Worm (Caenorhabditis elegans) whole organism, late embryonic: ENCODE measurements around the gene enol-1.

ENCODE experiments used
- K02D7.2 ChIP-seq: sonication (generic microtip); optimal IDR thresholded peaks from 2 replicates; lab custom pipeline; 2017; ENCODE audit warnings: mild to moderate bottlenecking, missing genetic modification characterization, missing compliant biosample characterization
- Y22D7AL.16 ChIP-seq: sonication (generic microtip); optimal IDR thresholded peaks from 2 replicates; lab custom pipeline; 2016; ENCODE audit warnings: missing genetic modification characterization, missing compliant biosample characterization
- ahr-1 ChIP-seq: sonication (generic microtip); optimal IDR thresholded peaks from 2 replicates; lab custom pipeline; 2016; ENCODE audit warnings: missing genetic modification characterization, missing compliant biosample characterization
- ceh-14 ChIP-seq: sonication (generic microtip); optimal IDR thresholded peaks from 2 replicates; lab custom pipeline; 2016; ENCODE audit warnings: missing genotype, missing genetic modification characterization, missing compliant biosample characterization
- ceh-18 ChIP-seq: sonication (generic microtip); optimal IDR thresholded peaks from 2 replicates; lab custom pipeline; 2016; ENCODE audit warnings: missing genetic modification characterization, missing compliant biosample characterization
- ceh-19 ChIP-seq: fragments of 200-800 bp; sonication (Bioruptor generic); optimal IDR thresholded peaks from 2 replicates; lab custom pipeline; 2018; ENCODE audit warnings: mild to moderate bottlenecking, missing genetic modification characterization, missing compliant biosample characterization
- ceh-2 ChIP-seq: sonication (generic microtip); optimal IDR thresholded peaks from 2 replicates; lab custom pipeline; 2016; ENCODE audit warnings: missing genotype, missing genetic modification characterization, missing compliant biosample characterization
- ceh-24 ChIP-seq: sonication (generic microtip); optimal IDR thresholded peaks from 2 replicates; lab custom pipeline; 2016; ENCODE audit warnings: mild to moderate bottlenecking, missing genetic modification characterization, missing compliant biosample characterization
- ceh-30 ChIP-seq: fragments of 150-350 bp; optimal IDR thresholded peaks from 2 replicates; lab custom pipeline; 2014; ENCODE audit warnings: missing biosample characterization, missing genetic modification characterization
- ceh-34 ChIP-seq: sonication (generic microtip); optimal IDR thresholded peaks from 2 replicates; lab custom pipeline; 2016; ENCODE audit warnings: mild to moderate bottlenecking, missing genetic modification characterization, missing compliant biosample characterization
- ceh-48 ChIP-seq: sonication (generic microtip); optimal IDR thresholded peaks from 2 replicates; lab custom pipeline; 2016; ENCODE audit warnings: missing genetic modification characterization, inconsistent platforms, missing compliant biosample characterization
- ceh-9 ChIP-seq: sonication (generic microtip); optimal IDR thresholded peaks from 2 replicates; lab custom pipeline; 2016; ENCODE audit warnings: mild to moderate bottlenecking, missing genetic modification characterization, inconsistent platforms, missing compliant biosample characterization
- che-1 ChIP-seq: sonication (generic microtip); optimal IDR thresholded peaks from 2 replicates; lab custom pipeline; 2016; ENCODE audit warnings: mild to moderate bottlenecking, missing genetic modification characterization, missing compliant biosample characterization
- dmd-4 ChIP-seq: sonication (generic microtip); optimal IDR thresholded peaks from 2 replicates; lab custom pipeline; 2016; ENCODE audit warnings: borderline replicate concordance, missing genetic modification characterization, missing compliant biosample characterization
- elt-4 ChIP-seq: sonication (generic microtip); optimal IDR thresholded peaks from 2 replicates; lab custom pipeline; 2016; ENCODE audit warnings: missing genetic modification characterization, missing compliant biosample characterization
- fkh-10 ChIP-seq: fragments of 150-350 bp; optimal IDR thresholded peaks from 2 replicates; lab custom pipeline; 2014; ENCODE audit warnings: missing biosample characterization, missing genetic modification reagents, missing genetic modification characterization
- fkh-6 ChIP-seq: sonication (generic microtip); optimal IDR thresholded peaks from 2 replicates; lab custom pipeline; 2016; ENCODE audit warnings: missing genetic modification characterization, missing compliant biosample characterization
- gmeb-2 ChIP-seq: sonication (generic microtip); optimal IDR thresholded peaks from 2 replicates; lab custom pipeline; 2016; ENCODE audit warnings: missing genetic modification characterization, inconsistent platforms, missing compliant biosample characterization
- hlh-15 ChIP-seq: sonication (generic microtip); optimal IDR thresholded peaks from 2 replicates; lab custom pipeline; 2016; ENCODE audit warnings: missing genetic modification characterization, missing compliant biosample characterization
- hlh-30 ChIP-seq: sonication (generic microtip); optimal IDR thresholded peaks from 2 replicates; lab custom pipeline; 2017; ENCODE audit warnings: antibody characterized with exemption, missing genetic modification characterization, missing compliant biosample characterization; ENCODE audit not compliant: insufficient read depth
- lim-6 ChIP-seq: sonication (generic microtip); optimal IDR thresholded peaks from 2 replicates; lab custom pipeline; 2016; ENCODE audit warnings: missing genetic modification characterization, missing compliant biosample characterization
- mec-3 ChIP-seq: sonication (generic microtip); optimal IDR thresholded peaks from 2 replicates; lab custom pipeline; 2016; ENCODE audit warnings: borderline replicate concordance, missing genetic modification characterization, missing compliant biosample characterization
- nhr-232 ChIP-seq: sonication (generic microtip); optimal IDR thresholded peaks from 2 replicates; lab custom pipeline; 2016; ENCODE audit warnings: missing genetic modification characterization, missing compliant biosample characterization
- npax-4 ChIP-seq: sonication (generic microtip); optimal IDR thresholded peaks from 2 replicates; lab custom pipeline; 2016; ENCODE audit warnings: missing genetic modification characterization, missing compliant biosample characterization
- odd-2 ChIP-seq: sonication (generic microtip); optimal IDR thresholded peaks from 2 replicates; lab custom pipeline; 2017; ENCODE audit warnings: antibody characterized with exemption, mild to moderate bottlenecking, missing genetic modification characterization, missing compliant biosample characterization
- pag-3 ChIP-seq: sonication (generic microtip); optimal IDR thresholded peaks from 2 replicates; lab custom pipeline; 2016; ENCODE audit warnings: missing compliant biosample characterization, missing genetic modification characterization, borderline replicate concordance
- pax-1 ChIP-seq: fragments of 150-350 bp; optimal IDR thresholded peaks from 2 replicates; lab custom pipeline; 2014; ENCODE audit warnings: missing biosample characterization, missing genetic modification characterization
- pha-4 ChIP-seq: fragments of 150-350 bp; optimal IDR thresholded peaks from 2 replicates; lab custom pipeline; 2018; ENCODE audit warnings: missing biosample characterization, missing genetic modification reagents, missing genetic modification characterization
- pqm-1 ChIP-seq: sonication (generic microtip); optimal IDR thresholded peaks from 2 replicates; lab custom pipeline; 2016; ENCODE audit warnings: missing genetic modification characterization, missing compliant biosample characterization
- ref-2 ChIP-seq: sonication (generic microtip); optimal IDR thresholded peaks from 2 replicates; lab custom pipeline; 2016; ENCODE audit warnings: missing genetic modification characterization, missing compliant biosample characterization
- rnt-1 ChIP-seq: sonication (generic microtip); optimal IDR thresholded peaks from 2 replicates; lab custom pipeline; 2016; ENCODE audit warnings: missing genetic modification characterization, missing compliant biosample characterization
- sox-4 ChIP-seq: sonication (generic microtip); optimal IDR thresholded peaks from 2 replicates; lab custom pipeline; 2017; ENCODE audit warnings: mild to moderate bottlenecking, missing genetic modification characterization, inconsistent platforms, missing compliant biosample characterization
- unc-3 ChIP-seq, 2 experiments: fragments of 200-800 bp in 1 of 2; sonication (Bioruptor generic) in 1 of 2; sonication (generic microtip) in 1 of 2; conservative IDR thresholded peaks in 1 of 2; optimal IDR thresholded peaks in 1 of 2; 2 replicates each; pipeline versions ENCODE4 v1.3.6 to Lab custom; 2016 to 2022; ENCODE audit warnings: missing compliant biosample characterization in 2 of 2, missing genetic modification characterization in 2 of 2, missing genetic modification reagents in 1 of 2
- unc-42 ChIP-seq: sonication (generic microtip); optimal IDR thresholded peaks from 2 replicates; lab custom pipeline; 2016; ENCODE audit warnings: missing genotype, missing genetic modification characterization, missing compliant biosample characterization
- unc-86 ChIP-seq: sonication (generic microtip); optimal IDR thresholded peaks from 2 replicates; lab custom pipeline; 2016; ENCODE audit warnings: missing genetic modification characterization, missing compliant biosample characterization
- ztf-16 ChIP-seq: sonication (generic microtip); optimal IDR thresholded peaks from 2 replicates; lab custom pipeline; 2017; ENCODE audit warnings: missing genetic modification characterization, missing compliant biosample characterization

The enol-1 gene

ce11 chrII:8895398-8895797, 35.4 kb upstream of the enol-1 start:
- no peak for TF ChIP-seq K02D7.2 (tag; lab: Kevin White, UChicago)
- TF ChIP-seq fkh-6 (tag; lab: Kevin White, UChicago) = no peak
- no peak for TF ChIP-seq ceh-14 (tag; lab: Kevin White, UChicago)
- TF ChIP-seq npax-4 (tag; lab: Kevin White, UChicago) = no peak
- no peak for TF ChIP-seq unc-86 (tag; lab: Kevin White, UChicago)
- no peak for TF ChIP-seq unc-42 (tag; lab: Kevin White, UChicago)
- no peak for TF ChIP-seq ceh-19 (GFP tag; lab: Kevin White, UChicago)
- TF ChIP-seq gmeb-2 (tag; lab: Kevin White, UChicago) = no peak
- no peak for TF ChIP-seq ceh-9 (tag; lab: Kevin White, UChicago)
- TF ChIP-seq ceh-48 (tag; lab: Kevin White, UChicago) = no peak
- TF ChIP-seq lim-6 (tag; lab: Kevin White, UChicago) = no peak
- TF ChIP-seq pha-4 (tag; lab: Kevin White, UChicago) = no peak
- TF ChIP-seq ceh-18 (tag; lab: Kevin White, UChicago) = no peak
- no peak for TF ChIP-seq ceh-34 (tag; lab: Kevin White, UChicago)
- no peak for TF ChIP-seq Y22D7AL.16 (tag; lab: Kevin White, UChicago)
- TF ChIP-seq hlh-15 (tag; lab: Kevin White, UChicago) = no peak
- no peak for TF ChIP-seq pag-3 (tag; lab: Kevin White, UChicago)
- TF ChIP-seq mec-3 (tag; lab: Kevin White, UChicago) = no peak
- no peak for TF ChIP-seq ceh-30 (tag; lab: Kevin White, UChicago)
- no peak for TF ChIP-seq rnt-1 (tag; lab: Kevin White, UChicago)

ce11 chrII:8895895-8896294, 34.9 kb upstream of the enol-1 start:
- TF ChIP-seq pha-4 (tag; lab: Kevin White, UChicago) (no peak), hlh-30 (tag; lab: Kevin White, UChicago) (no peak), ceh-24 (no peak), ceh-18 (tag; lab: Kevin White, UChicago) (no peak), dmd-4 (no peak), fkh-10 (no peak), ceh-14 (tag; lab: Kevin White, UChicago) (no peak), ceh-9 (tag; lab: Kevin White, UChicago) (no peak), ref-2 (tag; lab: Kevin White, UChicago) (no peak), Y22D7AL.16 (tag; lab: Kevin White, UChicago) (no peak), nhr-232 (no peak), unc-3 (GFP tag; conservative IDR thresholded peaks at IDR 0.05; lab: Robert Waterston, UW) (no peak), unc-3 (tag; optimal IDR thresholded peaks at IDR 0.05; lab: Kevin White, UChicago) (no peak), sox-4 (tag; lab: Kevin White, UChicago) (no peak), pax-1 (no peak)
- TF ChIP-seq, all 69 proteins: peak for 0

- TF ChIP-seq ceh-34 (tag; lab: Kevin White, UChicago) (peak; percentile 2), pqm-1 (tag; lab: Kevin White, UChicago) (no peak), ahr-1 (tag; lab: Kevin White, UChicago) (no peak), elt-4 (tag; lab: Kevin White, UChicago) (no peak), hlh-15 (tag; lab: Kevin White, UChicago) (no peak), che-1 (tag; lab: Kevin White, UChicago) (no peak), ceh-2 (tag; lab: Kevin White, UChicago) (no peak)
Observed at ce11 chrII:8896541-8896940, 34.3 kb upstream of the enol-1 start, which contains the start of gene lat-1. TSS of gene lat-1 (plus strand) at chrII:8896841.

- TF ChIP-seq unc-42 (tag; lab: Kevin White, UChicago) (peak; percentile 0), ref-2 (tag; lab: Kevin White, UChicago) (peak; percentile 57), odd-2 (tag; lab: Kevin White, UChicago) (no peak), ztf-16 (no peak)
Observed at ce11 chrII:8897244-8897643, 33.6 kb upstream of the enol-1 start.
